Worm (Caenorhabditis elegans) whole organism, mixed stage, embryonic: ENCODE results near the gene smex-2.

Experiments used
- elt-1 ChIP-seq: sonication (generic microtip); optimal IDR thresholded peaks from 2 replicates; lab custom pipeline; 2017; ENCODE audit warnings: missing genetic modification characterization, mild to moderate bottlenecking, missing compliant biosample characterization, antibody characterized with exemption, moderate library complexity, borderline replicate concordance; ENCODE audit not compliant: insufficient read depth
- hlh-1 ChIP-seq: fragments of 150-350 bp; optimal IDR thresholded peaks from 2 replicates; lab custom pipeline; 2014; ENCODE audit warnings: missing biosample characterization, missing genetic modification reagents, missing genetic modification characterization
- nhr-237 ChIP-seq: fragments of 150-350 bp; optimal IDR thresholded peaks from 2 replicates; lab custom pipeline; 2014; ENCODE audit warnings: missing biosample characterization, missing genetic modification characterization
- pha-4 ChIP-seq: fragments of 150-350 bp; optimal IDR thresholded peaks from 2 replicates; lab custom pipeline; 2018; ENCODE audit warnings: missing biosample characterization, missing genetic modification reagents, missing genetic modification characterization
- unc-62 ChIP-seq: fragments of 150-350 bp; optimal IDR thresholded peaks from 2 replicates; lab custom pipeline; 2014; ENCODE audit warnings: missing biosample characterization, missing genetic modification reagents, missing genetic modification characterization

- TF ChIP-seq nhr-237 (tag; lab: Kevin White, UChicago), result no peak
- no peak for TF ChIP-seq pha-4
- TF ChIP-seq hlh-1 (tag; lab: Kevin White, UChicago), result no peak
- TF ChIP-seq unc-62 (GFP tag; lab: Kevin White, UChicago), result no peak
- TF ChIP-seq elt-1 (tag; lab: Kevin White, UChicago), result no peak
These were observed 12.3 kb upstream of the smex-2 start, which contains the start of gene Y102A11A.1 for ce11 chrX:2051602-2052001.
